Fruit fly (Drosophila melanogaster): ENCODE measurements around the gene CG3698.

DNA sequence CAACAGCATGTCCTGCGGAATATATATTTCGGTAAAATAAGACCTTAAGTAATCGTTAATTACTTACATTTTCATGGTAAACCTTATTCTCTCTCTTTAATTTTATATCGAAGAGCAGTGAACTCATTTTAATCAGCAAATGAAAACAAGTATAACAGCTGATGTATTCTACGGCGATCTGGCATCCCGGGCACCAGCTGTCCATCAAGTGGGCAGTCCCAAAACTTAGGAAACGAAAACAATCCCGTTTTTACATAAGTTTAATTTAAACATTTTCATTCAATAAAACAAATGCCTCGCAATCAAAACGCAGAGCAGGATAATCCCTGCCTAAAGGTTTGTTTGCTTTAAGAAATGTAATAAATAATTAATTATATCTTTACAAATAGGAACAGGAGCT lies 28.8 kb downstream of the CG3698 start, which contains the start of the genes CG4074 and CG4186:
- TF ChIP-seq CTCF (optimal IDR thresholded peaks at IDR 0.05) (peak in 1 of 2 experiments; percentile 9), CG8478 (optimal IDR thresholded peaks at IDR 0.05) (no peak)
